Fruit fly (Drosophila melanogaster) whole organism, embryonic: ENCODE measurements around the gene CG43233.

Source experiments
- BtbVII ChIP-seq: fragments of 200-800 bp; sonication (Bioruptor generic); optimal IDR thresholded peaks from 3 replicates; lab custom pipeline; 2017; ENCODE audit warnings: missing biosample characterization, mild to moderate bottlenecking, missing genetic modification characterization
- C15 ChIP-seq: fragments of 200-800 bp; sonication (Bioruptor generic); IDR thresholded peaks from 3 replicates; pipeline ENCODE4 v1.3.6; 2022; ENCODE audit warnings: missing biosample characterization, missing genetic modification characterization
- CG10321 ChIP-seq: fragments of 200-800 bp; sonication (Bioruptor generic); IDR thresholded peaks from 2 replicates; pipeline ENCODE4 v1.3.6; 2022; ENCODE audit warnings: missing biosample characterization, missing genetic modification characterization
- CG10366 ChIP-seq: fragments of 200-800 bp; sonication (Bioruptor generic); IDR thresholded peaks from 2 replicates; pipeline ENCODE4 v1.3.6; 2022; ENCODE audit warnings: missing biosample characterization, missing genetic modification characterization
- CG11695 ChIP-seq: fragments of 200-800 bp; sonication (Bioruptor generic); IDR thresholded peaks from 3 replicates; pipeline ENCODE4 v1.3.6; 2022; ENCODE audit warnings: missing biosample characterization, missing genetic modification characterization
- CG12942 ChIP-seq: fragments of 200-800 bp; sonication (Bioruptor generic); optimal IDR thresholded peaks from 3 replicates; lab custom pipeline; 2016; ENCODE audit warnings: missing biosample characterization, missing genetic modification characterization
- CG13123 ChIP-seq: fragments of 200-800 bp; sonication (Bioruptor generic); optimal IDR thresholded peaks from 2 replicates; lab custom pipeline; 2016; ENCODE audit warnings: missing biosample characterization, missing genetic modification characterization
- CG14965 ChIP-seq: fragments of 200-800 bp; sonication (Bioruptor generic); optimal IDR thresholded peaks from 2 replicates; lab custom pipeline; 2016; ENCODE audit warnings: missing biosample characterization, missing genetic modification characterization, borderline replicate concordance
- CG1529 ChIP-seq: fragments of 200-800 bp; sonication (Bioruptor generic); optimal IDR thresholded peaks from 3 replicates; lab custom pipeline; 2018; ENCODE audit warnings: missing biosample characterization, missing genetic modification characterization
- CG15479 ChIP-seq: fragments of 200-800 bp; sonication (Bioruptor generic); optimal IDR thresholded peaks from 3 replicates; lab custom pipeline; 2019; ENCODE audit warnings: missing biosample characterization, mild to moderate bottlenecking, missing genetic modification characterization, moderate library complexity
- CG16779 ChIP-seq: fragments of 200-800 bp; sonication (Bioruptor generic); IDR thresholded peaks from 2 replicates; pipeline ENCODE4 v1.3.6; 2022; ENCODE audit warnings: missing biosample characterization, missing genetic modification characterization
- CG18262 ChIP-seq: fragments of 200-800 bp; optimal IDR thresholded peaks from 3 replicates; lab custom pipeline; 2019; ENCODE audit warnings: missing biosample characterization, mild to moderate bottlenecking, missing genetic modification characterization, moderate library complexity
- CG30431 ChIP-seq: fragments of 200-800 bp; sonication (Bioruptor generic); optimal IDR thresholded peaks from 2 replicates; lab custom pipeline; 2017; ENCODE audit warnings: missing biosample characterization, missing genetic modification characterization
- CG32532 ChIP-seq: fragments of 200-800 bp; sonication (Bioruptor generic); IDR thresholded peaks from 2 replicates; pipeline ENCODE4 v1.3.6; 2022; ENCODE audit warnings: missing biosample characterization, missing genetic modification characterization
- CG7745 ChIP-seq: fragments of 200-800 bp; sonication (Bioruptor generic); optimal IDR thresholded peaks from 2 replicates; lab custom pipeline; 2018; ENCODE audit warnings: missing biosample characterization, mild to moderate bottlenecking, missing genetic modification characterization, moderate library complexity
- CG9817 ChIP-seq: fragments of 200-800 bp; sonication (Bioruptor generic); optimal IDR thresholded peaks from 2 replicates; lab custom pipeline; 2018; ENCODE audit warnings: missing biosample characterization, mild to moderate bottlenecking, missing genetic modification characterization, moderate library complexity
- CrebB ChIP-seq: fragments of 200-800 bp; sonication (Bioruptor generic); optimal IDR thresholded peaks from 3 replicates; lab custom pipeline; 2018; ENCODE audit warnings: missing biosample characterization, mild to moderate bottlenecking, missing genetic modification characterization
- Dp ChIP-seq: fragments of 200-800 bp; sonication (Bioruptor generic); optimal IDR thresholded peaks from 2 replicates; lab custom pipeline; 2018; ENCODE audit warnings: missing biosample characterization, mild to moderate bottlenecking, missing genetic modification characterization, moderate library complexity
- GATAe ChIP-seq: fragments of 200-800 bp; sonication (Bioruptor generic); conservative IDR thresholded peaks from 2 replicates; pipeline ENCODE4 v1.3.6; 2022; ENCODE audit warnings: missing biosample characterization, missing genetic modification characterization
- H15 ChIP-seq: fragments of 200-800 bp; sonication (Bioruptor generic); IDR thresholded peaks from 3 replicates; pipeline ENCODE4 v1.3.6; 2022; ENCODE audit warnings: missing biosample characterization, missing genetic modification characterization
- Hand ChIP-seq: fragments of 200-800 bp; sonication (Bioruptor generic); optimal IDR thresholded peaks from 2 replicates; lab custom pipeline; 2017; ENCODE audit warnings: mild to moderate bottlenecking, missing biosample characterization, missing genetic modification reagents, missing genetic modification characterization
- Hr51 ChIP-seq, 2 experiments: fragments of 200-800 bp; sonication (Bioruptor generic); optimal IDR thresholded peaks; 2 replicates in 1 of 2; 3 replicates in 1 of 2; lab custom pipeline; 2016 to 2018; ENCODE audit warnings: missing biosample characterization in 2 of 2, missing genetic modification characterization in 2 of 2, mild to moderate bottlenecking in 1 of 2, moderate library complexity in 1 of 2
- Lim3 ChIP-seq: fragments of 200-800 bp; sonication (Bioruptor generic); IDR thresholded peaks from 2 replicates; pipeline ENCODE4 v1.3.6; 2022; ENCODE audit warnings: missing biosample characterization, missing genetic modification characterization
- PHDP ChIP-seq: fragments of 200-800 bp; sonication (Bioruptor generic); optimal IDR thresholded peaks from 3 replicates; lab custom pipeline; 2018; ENCODE audit warnings: missing biosample characterization, mild to moderate bottlenecking, missing genetic modification characterization, moderate library complexity
- Ravus ChIP-seq: fragments of 200-800 bp; sonication (Bioruptor generic); IDR thresholded peaks from 2 replicates; pipeline ENCODE4 v1.3.6; 2022; ENCODE audit warnings: missing biosample characterization, missing genetic modification characterization
- Rx ChIP-seq: fragments of 200-800 bp; sonication (Bioruptor generic); IDR thresholded peaks from 2 replicates; pipeline ENCODE4 v1.3.6; 2022; ENCODE audit warnings: missing biosample characterization, missing genetic modification characterization
- Side ChIP-seq: fragments of 200-800 bp; sonication (Bioruptor generic); optimal IDR thresholded peaks from 2 replicates; lab custom pipeline; 2016; ENCODE audit warnings: missing biosample characterization, missing genetic modification characterization
- Sin3A ChIP-seq: fragments of >200 bp; optimal IDR thresholded peaks from 2 replicates; lab custom pipeline; 2018
- Sry-β ChIP-seq: fragments of 200-800 bp; sonication (Bioruptor generic); optimal IDR thresholded peaks from 2 replicates; lab custom pipeline; 2018; ENCODE audit warnings: missing biosample characterization, mild to moderate bottlenecking, missing genetic modification characterization, moderate library complexity
- Xbp1 ChIP-seq: fragments of 200-800 bp; sonication (Bioruptor generic); optimal IDR thresholded peaks from 3 replicates; lab custom pipeline; 2016; ENCODE audit warnings: missing biosample characterization, mild to moderate bottlenecking, missing genetic modification characterization
- az2 ChIP-seq: fragments of 200-800 bp; sonication (Bioruptor generic); optimal IDR thresholded peaks from 3 replicates; lab custom pipeline; 2016; ENCODE audit warnings: missing biosample characterization, missing genetic modification characterization
- br ChIP-seq: fragments of >200 bp; optimal IDR thresholded peaks from 2 replicates; lab custom pipeline; 2017
- caup ChIP-seq: fragments of 200-800 bp; sonication (Bioruptor generic); optimal IDR thresholded peaks from 3 replicates; lab custom pipeline; 2017; ENCODE audit warnings: missing biosample characterization, mild to moderate bottlenecking, missing genetic modification characterization, moderate library complexity; ENCODE audit not compliant: severe bottlenecking
- cg ChIP-seq: fragments of 200-800 bp; sonication (Bioruptor generic); optimal IDR thresholded peaks from 3 replicates; lab custom pipeline; 2019; ENCODE audit warnings: missing biosample characterization, mild to moderate bottlenecking, missing genetic modification characterization, moderate library complexity
- cwo ChIP-seq: fragments of 200-800 bp; sonication (Bioruptor generic); optimal IDR thresholded peaks from 3 replicates; lab custom pipeline; 2017; ENCODE audit warnings: missing biosample characterization, missing genetic modification characterization, mild to moderate bottlenecking, moderate library complexity, missing genetic modification reagents
- dati ChIP-seq: fragments of 200-800 bp; sonication (Bioruptor generic); IDR thresholded peaks from 2 replicates; pipeline ENCODE4 v1.3.6; 2022; ENCODE audit warnings: missing biosample characterization, missing genetic modification characterization
- emc ChIP-seq: fragments of 200-800 bp; sonication (Bioruptor generic); optimal IDR thresholded peaks from 2 replicates; lab custom pipeline; 2016; ENCODE audit warnings: missing biosample characterization, missing genetic modification characterization
- ind ChIP-seq: fragments of 200-800 bp; sonication (Bioruptor generic); optimal IDR thresholded peaks from 3 replicates; lab custom pipeline; 2016; ENCODE audit warnings: missing biosample characterization, missing genetic modification characterization
- mam ChIP-seq: fragments of 200-800 bp; sonication (Bioruptor generic); optimal IDR thresholded peaks from 3 replicates; lab custom pipeline; 2016; ENCODE audit warnings: missing biosample characterization, missing genetic modification characterization
- org-1 ChIP-seq: fragments of 200-800 bp; sonication (Bioruptor generic); optimal IDR thresholded peaks from 2 replicates; lab custom pipeline; 2017; ENCODE audit warnings: missing biosample characterization, missing genetic modification characterization
- pan ChIP-seq, 4 experiments: fragments of >200 bp in 3 of 4; fragments of 200-800 bp in 1 of 4; sonication (Bioruptor generic) in 1 of 4; optimal IDR thresholded peaks in 3 of 4; IDR thresholded peaks in 1 of 4; 2 replicates each; pipeline versions ENCODE4 v1.3.6 to Lab custom; 2017 to 2022; ENCODE audit warnings: missing biosample characterization in 2 of 4, missing genetic modification characterization in 2 of 4, mixed read lengths in 1 of 4
- pho ChIP-seq: fragments of 200-800 bp; sonication (Bioruptor generic); optimal IDR thresholded peaks from 2 replicates; lab custom pipeline; 2016; ENCODE audit warnings: missing biosample characterization, missing genetic modification characterization
- pita ChIP-seq: fragments of 200-800 bp; sonication (Bioruptor generic); optimal IDR thresholded peaks from 2 replicates; lab custom pipeline; 2017; ENCODE audit warnings: missing biosample characterization, mild to moderate bottlenecking, missing genetic modification characterization
- scrt ChIP-seq: fragments of 200-800 bp; sonication (Bioruptor generic); optimal IDR thresholded peaks from 2 replicates; lab custom pipeline; 2018; ENCODE audit warnings: missing biosample characterization, mild to moderate bottlenecking, missing genetic modification characterization, moderate library complexity
- sens ChIP-seq: fragments of 200-800 bp; sonication (Bioruptor generic); peaks from one replicate; lab custom pipeline; 2016; ENCODE audit warnings: missing biosample characterization, missing genetic modification characterization
- sqz ChIP-seq: fragments of 200-800 bp; sonication (Bioruptor generic); optimal IDR thresholded peaks from 3 replicates; lab custom pipeline; 2018; ENCODE audit warnings: missing biosample characterization, mild to moderate bottlenecking, missing genetic modification characterization
- sug ChIP-seq: fragments of 200-800 bp; optimal IDR thresholded peaks from 2 replicates; lab custom pipeline; 2019; ENCODE audit warnings: missing biosample characterization, mild to moderate bottlenecking, missing genetic modification characterization, moderate library complexity
- unc-4 ChIP-seq: fragments of 200-800 bp; sonication (Bioruptor generic); IDR thresholded peaks from 2 replicates; pipeline ENCODE4 v1.3.6; 2022; ENCODE audit warnings: missing biosample characterization, missing genetic modification characterization; ENCODE audit not compliant: partially characterized antibody
- wor ChIP-seq: fragments of 200-800 bp; sonication (Bioruptor generic); IDR thresholded peaks from 2 replicates; pipeline ENCODE4 v1.3.6; 2022; ENCODE audit warnings: missing biosample characterization, missing genetic modification characterization
- zen ChIP-seq: fragments of 200-800 bp; sonication (Bioruptor generic); optimal IDR thresholded peaks from 3 replicates; lab custom pipeline; 2018; ENCODE audit warnings: missing biosample characterization, mild to moderate bottlenecking, missing genetic modification characterization, moderate library complexity
- zfh2 ChIP-seq: fragments of 200-800 bp; sonication (Bioruptor generic); optimal IDR thresholded peaks from 2 replicates; lab custom pipeline; 2016; ENCODE audit warnings: missing biosample characterization, missing genetic modification characterization

CG43233 gene

DNA sequence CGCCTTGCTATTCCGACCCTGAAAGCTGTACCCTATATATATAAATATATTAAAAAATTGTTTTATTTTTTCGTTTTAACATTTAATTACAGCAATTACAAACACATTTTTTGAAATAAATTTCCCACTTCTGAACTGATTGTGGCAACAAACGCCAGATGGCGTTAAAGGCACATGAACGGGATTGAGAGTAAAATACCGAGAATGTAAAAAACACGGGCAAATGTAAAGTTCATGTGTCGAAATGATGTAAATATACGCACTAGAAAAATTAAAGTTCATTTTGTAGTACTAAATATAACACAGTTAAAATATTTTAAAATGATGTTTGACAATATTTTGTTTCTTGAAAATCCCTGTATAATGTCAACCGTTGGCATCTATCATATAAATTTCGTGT is 8.8 kb downstream of the CG43233 start (continued):
- no peak for TF ChIP-seq wor (GFP tag; lab: Robert Waterston, UW)
- no peak for TF ChIP-seq org-1 (GFP tag; lab: Kevin White, UChicago)
- TF ChIP-seq CG32532 (GFP tag; lab: Robert Waterston, UW), result peak; percentile 28; the same call in 1 of the 2 replicates
- peak; percentile 28 for TF ChIP-seq CG18262 (tag; lab: Kevin White, UChicago)
- TF ChIP-seq Hand (GFP tag; lab: Kevin White, UChicago), result no peak
- TF ChIP-seq CG14965 (GFP tag; lab: Kevin White, UChicago), result peak; percentile 94
- TF ChIP-seq ind, result no peak
- no peak for TF ChIP-seq CG15479
- no peak for TF ChIP-seq Sin3A (lab: Kevin White, UChicago)
- TF ChIP-seq Sry-β, result no peak
- 0 out of 3 replicates have a peak, but pooled peaks have one; percentile 41 for TF ChIP-seq H15 (GFP tag; lab: Robert Waterston, UW)
- TF ChIP-seq sqz (GFP tag; lab: Kevin White, UChicago), result no peak
- TF ChIP-seq Side, result no peak
- TF ChIP-seq Rx (GFP tag; lab: Robert Waterston, UW), result no peak
- no peak for TF ChIP-seq emc
- TF ChIP-seq az2 (GFP tag; lab: Kevin White, UChicago), result peak; percentile 41
- no peak for TF ChIP-seq CrebB (tag; lab: Kevin White, UChicago)
- TF ChIP-seq Hr51 (GFP tag; optimal IDR thresholded peaks at IDR 0.05; lab: Kevin White, UChicago), result peak in 1 of 2 experiments; percentile 35
- peak; percentile 13 for TF ChIP-seq sens (GFP tag; lab: Kevin White, UChicago)
- no peak for TF ChIP-seq CG10321 (GFP tag; lab: Robert Waterston, UW)
- no peak for TF ChIP-seq pho (GFP tag; lab: Kevin White, UChicago)
- TF ChIP-seq scrt (GFP tag; lab: Kevin White, UChicago), result no peak
- TF ChIP-seq sug (tag; lab: Kevin White, UChicago), result peak; percentile 37
- TF ChIP-seq caup (GFP tag; lab: Kevin White, UChicago), result peak; percentile 12
- TF ChIP-seq cg (GFP tag; lab: Kevin White, UChicago), result no peak
- no peak for TF ChIP-seq unc-4 (GFP tag; lab: Robert Waterston, UW)
- no peak for TF ChIP-seq mam (GFP tag; lab: Kevin White, UChicago)
- TF ChIP-seq Dp (GFP tag; lab: Kevin White, UChicago), result peak; percentile 37
- TF ChIP-seq br, result no peak
- TF ChIP-seq pita (GFP tag; lab: Kevin White, UChicago), result peak; percentile 1
- no peak for TF ChIP-seq CG10366 (GFP tag; lab: Robert Waterston, UW)
- no peak for TF ChIP-seq CG16779 (GFP tag; lab: Robert Waterston, UW)
- TF ChIP-seq GATAe, result no peak
- no peak for TF ChIP-seq Ravus (GFP tag; lab: Robert Waterston, UW)
- peak; percentile 27 for TF ChIP-seq CG1529
- peak; percentile 45 for TF ChIP-seq PHDP (tag; lab: Kevin White, UChicago)
- TF ChIP-seq CG13123 (GFP tag; lab: Kevin White, UChicago), result no peak
- no peak for TF ChIP-seq CG7745 (tag; lab: Kevin White, UChicago)
- peak; percentile 3 for TF ChIP-seq CG9817 (tag; lab: Kevin White, UChicago)
- no peak for TF ChIP-seq cwo (GFP tag; lab: Kevin White, UChicago)
- TF ChIP-seq Lim3 (GFP tag; lab: Robert Waterston, UW), result no peak
- TF ChIP-seq Xbp1 (GFP tag; lab: Kevin White, UChicago), result peak; percentile 26
- TF ChIP-seq pan (optimal IDR thresholded peaks at IDR 0.05; lab: Kevin White, UChicago), result no peak
- no peak for TF ChIP-seq pan (GFP tag; optimal IDR thresholded peaks at IDR 0.05 in 1 of 2, IDR thresholded peaks at IDR 0.05 in 1 of 2)
- no peak for TF ChIP-seq CG30431 (GFP tag; lab: Kevin White, UChicago)
- no peak for TF ChIP-seq C15 (GFP tag; lab: Robert Waterston, UW)
- peak; percentile 1 for TF ChIP-seq BtbVII (GFP tag; lab: Kevin White, UChicago)
- no peak for TF ChIP-seq CG11695 (GFP tag; lab: Robert Waterston, UW)
- no peak for TF ChIP-seq dati (GFP tag; lab: Robert Waterston, UW)
- peak; percentile 58 for TF ChIP-seq zen (tag; lab: Kevin White, UChicago)
- TF ChIP-seq CG12942 (GFP tag; lab: Kevin White, UChicago), result no peak
- no peak for TF ChIP-seq zfh2
